Fruit fly (Drosophila melanogaster) whole organism, embryonic: ENCODE data around the gene ham.
A peak's percentile ranks its signal among the peaks of the same experiment; 100 is the strongest.

Experiments
- Abd-B ChIP-seq: fragments of 200-800 bp; sonication (Bioruptor generic); optimal IDR thresholded peaks from 2 replicates; lab custom pipeline; 2018; ENCODE audit warnings: missing biosample characterization, mild to moderate bottlenecking, missing genetic modification characterization, moderate library complexity
- Bdp1 ChIP-seq: fragments of 200-800 bp; sonication (Bioruptor generic); optimal IDR thresholded peaks from 3 replicates; lab custom pipeline; 2016; ENCODE audit warnings: missing biosample characterization, missing genetic modification characterization
- CG10979 ChIP-seq: fragments of 200-800 bp; sonication (Bioruptor generic); optimal IDR thresholded peaks from 2 replicates; lab custom pipeline; 2018; ENCODE audit warnings: missing biosample characterization, mild to moderate bottlenecking, missing genetic modification characterization, moderate library complexity
- CG11696 ChIP-seq: fragments of 200-800 bp; sonication (Bioruptor generic); IDR thresholded peaks from 2 replicates; pipeline ENCODE4 v1.3.6; 2022; ENCODE audit warnings: missing biosample characterization, missing genetic modification characterization
- CG13424 ChIP-seq: fragments of 200-800 bp; sonication (Bioruptor generic); optimal IDR thresholded peaks from 2 replicates; lab custom pipeline; 2019; ENCODE audit warnings: missing biosample characterization, mild to moderate bottlenecking, missing genetic modification characterization, moderate library complexity
- CG17385 ChIP-seq: fragments of 200-800 bp; sonication (Bioruptor generic); optimal IDR thresholded peaks from 3 replicates; lab custom pipeline; 2018; ENCODE audit warnings: missing biosample characterization, mild to moderate bottlenecking, missing genetic modification characterization
- CG17802 ChIP-seq: fragments of 200-800 bp; sonication (Bioruptor generic); optimal IDR thresholded peaks from 2 replicates; lab custom pipeline; 2018; ENCODE audit warnings: missing biosample characterization, mild to moderate bottlenecking, missing genetic modification characterization, moderate library complexity
- CG18011 ChIP-seq: fragments of 200-800 bp; sonication (Bioruptor generic); optimal IDR thresholded peaks from 2 replicates; lab custom pipeline; 2017; ENCODE audit warnings: missing biosample characterization, missing genetic modification characterization, mild to moderate bottlenecking, moderate library complexity, missing genotype
- CG1832 ChIP-seq: fragments of 200-800 bp; sonication (Bioruptor generic); optimal IDR thresholded peaks from 2 replicates; lab custom pipeline; 2017; ENCODE audit warnings: missing biosample characterization, mild to moderate bottlenecking, missing genetic modification characterization, inconsistent platforms
- CG18764 ChIP-seq: fragments of 200-800 bp; sonication (Bioruptor generic); optimal IDR thresholded peaks from 3 replicates; lab custom pipeline; 2016; ENCODE audit warnings: missing biosample characterization, missing genetic modification characterization
- CG4854 ChIP-seq: fragments of 200-800 bp; sonication (Bioruptor generic); optimal IDR thresholded peaks from 2 replicates; lab custom pipeline; 2016; ENCODE audit warnings: missing biosample characterization, missing genetic modification characterization, inconsistent platforms
- CG6683 ChIP-seq: fragments of 200-800 bp; sonication (Bioruptor generic); optimal IDR thresholded peaks from 2 replicates; lab custom pipeline; 2017; ENCODE audit warnings: missing biosample characterization, mild to moderate bottlenecking, missing genetic modification characterization, missing genetic modification reagents
- CG7839 ChIP-seq: fragments of 200-800 bp; sonication (Bioruptor generic); optimal IDR thresholded peaks from 3 replicates; lab custom pipeline; 2018; ENCODE audit warnings: missing biosample characterization, mild to moderate bottlenecking, missing genetic modification characterization, moderate library complexity
- CG8388 ChIP-seq: fragments of 200-800 bp; sonication (Bioruptor generic); optimal IDR thresholded peaks from 2 replicates; lab custom pipeline; 2019; ENCODE audit warnings: missing biosample characterization, mild to moderate bottlenecking, missing genetic modification characterization, moderate library complexity
- D19B ChIP-seq: fragments of 200-800 bp; sonication (Bioruptor generic); optimal IDR thresholded peaks from 2 replicates; lab custom pipeline; 2017; ENCODE audit warnings: missing biosample characterization, mild to moderate bottlenecking, missing genetic modification characterization
- Deaf1 ChIP-seq: fragments of 200-800 bp; optimal IDR thresholded peaks from 3 replicates; lab custom pipeline; 2019; ENCODE audit warnings: missing biosample characterization, mild to moderate bottlenecking, missing genetic modification characterization, moderate library complexity
- Fer2 ChIP-seq: fragments of 200-800 bp; sonication (Bioruptor generic); optimal IDR thresholded peaks from 2 replicates; lab custom pipeline; 2018; ENCODE audit warnings: missing biosample characterization, mild to moderate bottlenecking, missing genetic modification characterization, moderate library complexity
- GATAe ChIP-seq: fragments of 200-800 bp; sonication (Bioruptor generic); conservative IDR thresholded peaks from 2 replicates; pipeline ENCODE4 v1.3.6; 2022; ENCODE audit warnings: missing biosample characterization, missing genetic modification characterization
- Gug ChIP-seq: fragments of 200-800 bp; sonication (Bioruptor generic); IDR thresholded peaks from 4 replicates; pipeline ENCODE4 v1.3.6; 2022; ENCODE audit warnings: missing biosample characterization, missing genetic modification characterization
- HLH3B ChIP-seq: fragments of 200-800 bp; sonication (Bioruptor generic); IDR thresholded peaks from 2 replicates; pipeline ENCODE4 v1.3.6; 2022; ENCODE audit warnings: missing biosample characterization, missing genetic modification characterization
- Hey ChIP-seq: fragments of 200-800 bp; sonication (Bioruptor generic); optimal IDR thresholded peaks from 3 replicates; lab custom pipeline; 2018; ENCODE audit warnings: missing biosample characterization, mild to moderate bottlenecking, missing genetic modification characterization
- Hmr ChIP-seq: fragments of 200-800 bp; sonication (Bioruptor generic); optimal IDR thresholded peaks from 3 replicates; lab custom pipeline; 2017; ENCODE audit warnings: mild to moderate bottlenecking, missing biosample characterization, missing genetic modification reagents, missing genetic modification characterization
- Lim3 ChIP-seq: fragments of 200-800 bp; sonication (Bioruptor generic); IDR thresholded peaks from 2 replicates; pipeline ENCODE4 v1.3.6; 2022; ENCODE audit warnings: missing biosample characterization, missing genetic modification characterization
- Med ChIP-seq: fragments of 200-800 bp; sonication (Bioruptor generic); peaks from one replicate; lab custom pipeline; 2016; ENCODE audit warnings: missing biosample characterization, missing genetic modification characterization, mild to moderate bottlenecking, inconsistent platforms, moderate library complexity
- NC2α ChIP-seq: fragments of 200-800 bp; sonication (Bioruptor generic); optimal IDR thresholded peaks from 2 replicates; lab custom pipeline; 2016; ENCODE audit warnings: missing biosample characterization, missing genetic modification characterization
- Side ChIP-seq: fragments of 200-800 bp; sonication (Bioruptor generic); optimal IDR thresholded peaks from 2 replicates; lab custom pipeline; 2016; ENCODE audit warnings: missing biosample characterization, missing genetic modification characterization
- Stat92E ChIP-seq, 3 experiments: fragments of >200 bp in 2 of 3; fragments of 200-800 bp in 1 of 3; sonication (Bioruptor generic) in 1 of 3; optimal IDR thresholded peaks; 2 replicates each; lab custom pipeline; 2017 to 2019; ENCODE audit warnings: missing biosample characterization in 3 of 3, missing genetic modification characterization in 3 of 3, mild to moderate bottlenecking in 1 of 3, moderate library complexity in 1 of 3
- aop ChIP-seq: fragments of 200-800 bp; sonication (Bioruptor generic); IDR thresholded peaks from 2 replicates; pipeline ENCODE4 v1.3.6; 2022; ENCODE audit warnings: missing biosample characterization, missing genetic modification characterization
- cad ChIP-seq: fragments of >200 bp; optimal IDR thresholded peaks from 2 replicates; lab custom pipeline; 2017; ENCODE audit warnings: missing biosample characterization, missing genetic modification characterization
- chinmo ChIP-seq: fragments of 200-800 bp; sonication (Bioruptor generic); IDR thresholded peaks from 4 replicates; pipeline ENCODE4 v1.3.6; 2022; ENCODE audit warnings: missing biosample characterization, missing genetic modification characterization; ENCODE audit not compliant: partially characterized antibody
- chn ChIP-seq: fragments of 200-800 bp; sonication (Bioruptor generic); optimal IDR thresholded peaks from 2 replicates; lab custom pipeline; 2016; ENCODE audit warnings: missing biosample characterization, missing genetic modification characterization
- crc ChIP-seq: fragments of 200-800 bp; sonication (Bioruptor generic); optimal IDR thresholded peaks from 2 replicates; lab custom pipeline; 2016; ENCODE audit warnings: missing biosample characterization, missing genetic modification characterization
- dmrt99B ChIP-seq: fragments of 200-800 bp; sonication (Bioruptor generic); optimal IDR thresholded peaks from 2 replicates; lab custom pipeline; 2018; ENCODE audit warnings: missing biosample characterization, mild to moderate bottlenecking, missing genetic modification characterization, moderate library complexity
- dysf ChIP-seq: fragments of 200-800 bp; sonication (Bioruptor generic); IDR thresholded peaks from 3 replicates; pipeline ENCODE4 v1.3.6; 2022; ENCODE audit warnings: missing biosample characterization, missing genetic modification characterization
- fd102C ChIP-seq: fragments of 200-800 bp; sonication (Bioruptor generic); optimal IDR thresholded peaks from 2 replicates; lab custom pipeline; 2018; ENCODE audit warnings: missing biosample characterization, mild to moderate bottlenecking, missing genetic modification characterization, moderate library complexity
- gsb-n ChIP-seq: fragments of 200-800 bp; sonication (Bioruptor generic); optimal IDR thresholded peaks from 3 replicates; lab custom pipeline; 2018; ENCODE audit warnings: missing biosample characterization, mild to moderate bottlenecking, missing genetic modification characterization
- jing ChIP-seq: fragments of 200-800 bp; sonication (Bioruptor generic); optimal IDR thresholded peaks from 2 replicates; lab custom pipeline; 2018; ENCODE audit warnings: missing biosample characterization, mild to moderate bottlenecking, missing genetic modification characterization
- klu ChIP-seq: fragments of 200-800 bp; sonication (Bioruptor generic); IDR thresholded peaks from 2 replicates; pipeline ENCODE4 v1.3.6; 2022; ENCODE audit warnings: missing biosample characterization, missing genetic modification characterization
- lab ChIP-seq: fragments of 200-800 bp; sonication (Bioruptor generic); optimal IDR thresholded peaks from 3 replicates; lab custom pipeline; 2017; ENCODE audit warnings: missing biosample characterization, missing genetic modification characterization, mild to moderate bottlenecking, moderate library complexity, missing genetic modification reagents
- oc ChIP-seq: fragments of 200-800 bp; sonication (Bioruptor generic); optimal IDR thresholded peaks from 2 replicates; lab custom pipeline; 2018; ENCODE audit warnings: missing biosample characterization, mild to moderate bottlenecking, missing genetic modification characterization, moderate library complexity
- p53 ChIP-seq: fragments of 200-800 bp; sonication (Bioruptor generic); optimal IDR thresholded peaks from 2 replicates; lab custom pipeline; 2016; ENCODE audit warnings: missing biosample characterization, missing genetic modification characterization
- prd ChIP-seq, 3 experiments: fragments of >200 bp in 2 of 3; fragments of 200-800 bp in 1 of 3; sonication (Bioruptor generic) in 1 of 3; optimal IDR thresholded peaks in 2 of 3; IDR thresholded peaks in 1 of 3; 2 replicates in 2 of 3; 3 replicates in 1 of 3; pipeline versions ENCODE4 v1.3.6 to Lab custom; 2017 to 2022; ENCODE audit warnings: missing biosample characterization in 1 of 3, missing genetic modification characterization in 1 of 3
- pros ChIP-seq: fragments of 200-800 bp; sonication (Bioruptor generic); optimal IDR thresholded peaks from 3 replicates; lab custom pipeline; 2019; ENCODE audit warnings: missing biosample characterization, mild to moderate bottlenecking, missing genetic modification characterization, moderate library complexity
- row ChIP-seq: fragments of 200-800 bp; sonication (Bioruptor generic); IDR thresholded peaks from 3 replicates; pipeline ENCODE4 v1.3.6; 2022; ENCODE audit warnings: missing biosample characterization, missing genetic modification characterization
- sob ChIP-seq: fragments of 200-800 bp; sonication (Bioruptor generic); IDR thresholded peaks from 2 replicates; pipeline ENCODE4 v1.3.6; 2022; ENCODE audit warnings: missing biosample characterization, missing genetic modification characterization
- stwl ChIP-seq: fragments of 200-800 bp; sonication (Bioruptor generic); optimal IDR thresholded peaks from 3 replicates; lab custom pipeline; 2018; ENCODE audit warnings: missing biosample characterization, mild to moderate bottlenecking, missing genetic modification characterization, moderate library complexity
- zen ChIP-seq: fragments of 200-800 bp; sonication (Bioruptor generic); optimal IDR thresholded peaks from 3 replicates; lab custom pipeline; 2018; ENCODE audit warnings: missing biosample characterization, mild to moderate bottlenecking, missing genetic modification characterization, moderate library complexity

The ham gene

DNA sequence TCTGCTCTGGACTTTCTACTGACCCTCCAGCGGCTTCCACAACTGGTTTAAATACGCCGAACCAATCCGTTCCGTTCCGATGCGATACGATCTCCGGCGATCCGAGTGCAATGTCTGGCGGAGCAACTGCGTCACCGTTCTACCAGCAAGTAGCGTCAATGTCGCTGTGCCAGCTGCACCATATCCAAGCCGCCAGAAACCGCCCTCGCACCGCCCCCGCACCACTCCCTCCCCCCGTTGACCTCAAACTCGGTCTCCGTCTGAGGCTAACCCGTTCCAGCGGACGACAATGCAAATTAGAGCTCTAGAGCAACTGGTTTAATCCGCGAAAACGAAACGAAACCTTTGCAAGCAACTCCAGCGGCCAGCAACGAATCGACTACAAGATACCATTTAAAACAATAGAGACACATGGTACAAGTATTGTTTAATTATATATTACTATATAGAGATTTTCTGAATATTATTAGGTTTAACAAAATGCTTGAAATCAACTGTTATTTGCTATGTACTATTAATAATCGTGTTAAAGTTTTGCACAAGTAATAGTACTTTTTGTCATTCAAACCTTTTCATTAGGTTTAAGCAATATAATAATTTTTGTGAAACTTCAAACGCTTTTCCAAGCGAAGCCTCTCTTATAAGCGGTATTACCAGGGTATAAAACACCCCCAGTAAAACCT lies 18.4 kb upstream of the ham start, which contains the start of the genes CG10570 and CG42502 (continued):
- peak; percentile 70; the same call in 1 of the 4 replicates for TF ChIP-seq chinmo
- no peak for TF ChIP-seq GATAe (GFP tag; lab: Robert Waterston, UW)
- no peak for TF ChIP-seq fd102C
- TF ChIP-seq Deaf1: no peak
- TF ChIP-seq CG6683: no peak
- no peak for TF ChIP-seq CG4854 (GFP tag; lab: Kevin White, UChicago)
- no peak for TF ChIP-seq CG18011
- peak; percentile 71 for TF ChIP-seq D19B (GFP tag; lab: Kevin White, UChicago)
- no peak for TF ChIP-seq HLH3B (GFP tag; lab: Robert Waterston, UW)
- no peak for TF ChIP-seq CG10979 (tag; lab: Kevin White, UChicago)
- TF ChIP-seq CG13424 (tag; lab: Kevin White, UChicago): no peak
- no peak for TF ChIP-seq Lim3
- no peak for TF ChIP-seq aop (GFP tag; lab: Robert Waterston, UW)
- no peak for TF ChIP-seq CG1832 (GFP tag; lab: Kevin White, UChicago)
- peak; percentile 5 for TF ChIP-seq CG7839
- TF ChIP-seq klu: peak; percentile 32; the same call in 1 of the 2 replicates
- TF ChIP-seq dysf (GFP tag; lab: Robert Waterston, UW): peak; percentile 48; the same call in 1 of the 3 replicates
- TF ChIP-seq NC2α (GFP tag; lab: Kevin White, UChicago): no peak
- TF ChIP-seq Bdp1 (GFP tag; lab: Kevin White, UChicago): no peak
- no peak for TF ChIP-seq crc (GFP tag; lab: Kevin White, UChicago)

DNA sequence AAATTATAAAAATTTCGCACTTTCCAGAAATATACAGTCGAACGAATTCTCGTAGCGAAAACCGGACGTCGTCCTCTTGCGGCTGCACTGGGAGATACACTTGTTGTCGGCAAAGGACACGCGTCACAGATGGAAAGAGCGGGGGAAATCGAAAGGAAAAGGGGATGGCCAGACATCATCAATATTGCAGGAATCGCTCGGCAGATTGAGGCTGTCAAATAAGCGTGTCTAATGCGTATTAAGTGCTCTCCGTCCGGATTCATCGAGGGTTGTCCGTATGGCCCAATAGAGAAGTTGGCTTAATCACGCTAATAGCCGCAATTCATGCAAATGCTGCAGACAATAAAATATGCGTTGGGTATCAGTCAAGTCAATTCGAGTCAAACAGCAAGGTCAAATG lies 16.8 kb upstream of the ham start:
- TF ChIP-seq prd (optimal IDR thresholded peaks at IDR 0.05; lab: Kevin White, UChicago): no peak
- no peak for TF ChIP-seq prd (GFP tag; IDR thresholded peaks at IDR 0.05; lab: Robert Waterston, UW)
- peak; percentile 17 for TF ChIP-seq oc (tag; lab: Kevin White, UChicago)
- no peak for TF ChIP-seq Stat92E (GFP tag; optimal IDR thresholded peaks at IDR 0.05; lab: Kevin White, UChicago)
- TF ChIP-seq Hmr (GFP tag; lab: Kevin White, UChicago): no peak
- TF ChIP-seq Hey: peak; percentile 62
- TF ChIP-seq CG17802: no peak
- TF ChIP-seq CG18764: no peak
- TF ChIP-seq cad (GFP tag; lab: Kevin White, UChicago): no peak
- TF ChIP-seq lab (GFP tag; lab: Kevin White, UChicago): no peak
- TF ChIP-seq Fer2 (tag; lab: Kevin White, UChicago): no peak
- peak; percentile 10 for TF ChIP-seq pros
- TF ChIP-seq Gug: no peak
- no peak for TF ChIP-seq Abd-B (GFP tag; lab: Kevin White, UChicago)
- no peak for TF ChIP-seq p53 (GFP tag; lab: Kevin White, UChicago)
- peak; percentile 67 for TF ChIP-seq gsb-n (tag; lab: Kevin White, UChicago)
- no peak for TF ChIP-seq stwl (tag; lab: Kevin White, UChicago)

DNA sequence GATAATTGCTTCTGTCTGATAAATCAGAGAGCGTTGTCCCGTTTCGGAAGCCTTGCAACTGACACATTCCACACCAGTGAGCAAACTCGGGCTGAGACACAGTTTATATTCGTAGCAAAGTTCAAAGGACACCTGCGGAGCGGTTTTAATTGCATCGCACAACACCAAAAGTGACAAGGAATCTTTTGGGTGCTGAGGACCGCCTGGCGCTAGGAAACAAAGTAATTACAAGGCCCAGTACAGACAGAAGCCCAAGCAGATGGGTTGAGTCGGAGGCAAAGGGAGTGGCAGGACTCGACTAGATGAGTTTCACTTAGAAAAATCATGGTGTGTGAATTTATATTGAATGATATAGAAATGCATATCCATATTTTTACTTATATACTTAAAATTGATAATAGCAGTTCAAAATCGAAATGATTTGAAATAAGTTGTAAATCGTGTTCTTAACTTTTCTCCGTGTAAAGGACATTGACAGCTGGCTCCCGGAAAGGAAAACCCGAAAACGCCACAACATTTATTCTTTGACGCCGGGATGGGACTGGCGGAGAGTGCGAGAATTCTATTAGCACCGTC lies 16.1 kb upstream of the ham start:
- TF ChIP-seq Med: peak; percentile 52
- no peak for TF ChIP-seq jing (GFP tag; lab: Kevin White, UChicago)
- TF ChIP-seq CG11696 (GFP tag; lab: Robert Waterston, UW): no peak
- TF ChIP-seq chinmo: no peak
- peak; percentile 9 for TF ChIP-seq CG17385 (GFP tag; lab: Kevin White, UChicago)
- TF ChIP-seq sob (GFP tag; lab: Robert Waterston, UW): 0 out of 2 replicates have a peak, but pooled peaks have one; percentile 10
- TF ChIP-seq CG7839: peak; percentile 36
- peak; percentile 11 for TF ChIP-seq CG8388
- peak; percentile 2 for TF ChIP-seq chn (GFP tag; lab: Kevin White, UChicago)
- peak; percentile 60; the same call in 2 of the 3 replicates for TF ChIP-seq row
- peak; percentile 93 for TF ChIP-seq zen
- peak; percentile 46 for TF ChIP-seq dmrt99B (tag; lab: Kevin White, UChicago)
- no peak for TF ChIP-seq Side
- peak; percentile 13 for TF ChIP-seq Hmr (GFP tag; lab: Kevin White, UChicago)
